Worm (Caenorhabditis elegans): ENCODE results near the gene his-74.

DNA sequence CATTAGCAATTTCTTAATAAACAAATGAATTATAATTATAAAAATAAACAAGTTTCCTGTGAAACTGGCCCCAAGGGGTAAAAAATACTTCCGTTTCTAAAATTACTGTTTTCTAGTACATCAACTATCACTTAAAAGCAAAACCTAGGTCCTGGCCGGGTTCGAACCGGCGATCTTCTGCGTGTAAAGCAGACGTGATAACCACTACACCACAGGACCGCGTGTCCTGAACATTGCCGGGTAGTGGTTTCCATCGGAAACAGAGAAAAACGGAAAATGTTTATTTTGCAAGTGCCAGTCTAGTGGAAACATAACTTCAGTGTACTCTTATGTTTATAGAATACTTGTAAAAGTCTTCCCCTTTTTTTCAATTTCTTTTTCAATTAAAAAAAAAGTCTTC, 23.1 kb upstream of the his-74 start:
- TF ChIP-seq ceh-58 (GFP tag; IDR thresholded peaks at IDR 0.05) (no peak), mel-28 (tag; optimal IDR thresholded peaks at IDR 0.05; ENCODE audit: borderline replicate concordance) (no peak), pha-4 (tag; optimal IDR thresholded peaks at IDR 0.05) (no peak), let-526 (GFP tag; IDR thresholded peaks at IDR 0.05) (no peak), B0019.2 (GFP tag; conservative IDR thresholded peaks at IDR 0.05) (no peak), nfya-1 (tag; optimal IDR thresholded peaks at IDR 0.05; ENCODE audit: borderline replicate concordance, insufficient read depth) (no peak), ztf-26 (tag; optimal IDR thresholded peaks at IDR 0.05) (no peak)

All from whole organism, young adult.